Worm (Caenorhabditis elegans): Measurements from ENCODE around the gene F28G4.3.

F28G4.3 gene

ce11 chrV:16258142-16258541 is 29.4 kb downstream of the F28G4.3 start, which contains the start of gene nhr-218:
nhr-218 (plus strand) TSS chrV:16258442.
- no peak for TF ChIP-seq sdc-2 (tag; optimal IDR thresholded peaks at IDR 0.05)
- no peak for TF ChIP-seq ceh-6 (GFP tag; optimal IDR thresholded peaks at IDR 0.05)
- no peak for TF ChIP-seq T23F11.4 (GFP tag; optimal IDR thresholded peaks at IDR 0.05)
- no peak for TF ChIP-seq ztf-16 (tag; optimal IDR thresholded peaks at IDR 0.05)
- no peak for TF ChIP-seq elt-2 (tag; optimal IDR thresholded peaks at IDR 0.05)
- no peak for TF ChIP-seq madf-2 (tag; optimal IDR thresholded peaks at IDR 0.05)
- TF ChIP-seq unc-42 (tag; optimal IDR thresholded peaks at IDR 0.05): no peak
- TF ChIP-seq ttx-3 (tag; optimal IDR thresholded peaks at IDR 0.05): no peak
- no peak for TF ChIP-seq zip-5 (tag; optimal IDR thresholded peaks at IDR 0.05)
- TF ChIP-seq eyg-1 (tag; optimal IDR thresholded peaks at IDR 0.05): no peak
- TF ChIP-seq unc-86 (tag; optimal IDR thresholded peaks at IDR 0.05): no peak
- no peak for TF ChIP-seq fkh-6 (tag; optimal IDR thresholded peaks at IDR 0.05)
- no peak for TF ChIP-seq ceh-22 (tag; optimal IDR thresholded peaks at IDR 0.05)
- no peak for TF ChIP-seq mec-3 (tag; optimal IDR thresholded peaks at IDR 0.05; ENCODE audit: borderline replicate concordance)
- no peak for TF ChIP-seq syd-9 (tag; optimal IDR thresholded peaks at IDR 0.05)
- TF ChIP-seq ref-2 (tag; optimal IDR thresholded peaks at IDR 0.05): no peak
- TF ChIP-seq hlh-30 (tag; optimal IDR thresholded peaks at IDR 0.05; ENCODE audit: insufficient read depth): no peak
- no peak for TF ChIP-seq unc-3 (GFP tag; conservative IDR thresholded peaks at IDR 0.05)
- no peak for TF ChIP-seq unc-3 (tag; optimal IDR thresholded peaks at IDR 0.05)
- no peak for TF ChIP-seq sox-4 (tag; optimal IDR thresholded peaks at IDR 0.05)

DNA sequence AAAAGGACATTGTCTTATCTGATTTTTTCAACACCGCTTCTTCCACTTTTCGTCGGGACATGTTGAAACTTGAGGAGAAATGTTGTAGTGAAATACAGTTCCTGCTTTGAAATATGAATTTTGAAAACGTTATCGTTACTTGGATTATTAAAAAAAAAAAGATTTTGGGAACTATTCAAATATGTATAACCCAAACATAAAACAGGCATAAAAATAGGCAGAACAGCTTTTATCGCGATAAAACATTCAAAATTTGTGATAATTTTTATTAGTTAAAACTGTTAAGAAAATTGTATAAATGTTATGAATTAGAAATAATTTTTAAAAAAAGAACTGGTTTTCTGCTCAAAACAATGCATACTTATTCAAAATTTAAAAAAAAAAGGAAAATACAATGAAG is 31.1 kb downstream of the F28G4.3 start, which contains the start of gene bgnt-1.3:
TSS of gene bgnt-1.3 (minus strand) at position 101 of the 400 bp plus-strand sequence.
- TF ChIP-seq lin-11 (tag; optimal IDR thresholded peaks at IDR 0.05) (no peak), che-1 (tag; optimal IDR thresholded peaks at IDR 0.05) (no peak), ceh-45 (GFP tag; IDR thresholded peaks at IDR 0.05) (no peak), F13H6.1 (tag; optimal IDR thresholded peaks at IDR 0.05) (no peak), hlh-6 (tag; optimal IDR thresholded peaks at IDR 0.05) (no peak), fax-1 (tag; optimal IDR thresholded peaks at IDR 0.05) (no peak), K02D7.2 (tag; optimal IDR thresholded peaks at IDR 0.05) (no peak), ceh-22 (tag; optimal IDR thresholded peaks at IDR 0.05) (no peak), rnt-1 (tag; optimal IDR thresholded peaks at IDR 0.05) (no peak), ceh-19 (GFP tag; optimal IDR thresholded peaks at IDR 0.05) (no peak), ref-2 (tag; optimal IDR thresholded peaks at IDR 0.05) (no peak), ceh-9 (tag; optimal IDR thresholded peaks at IDR 0.05) (no peak), ceh-6 (GFP tag; optimal IDR thresholded peaks at IDR 0.05) (no peak), zip-5 (tag; optimal IDR thresholded peaks at IDR 0.05) (no peak), madf-2 (tag; optimal IDR thresholded peaks at IDR 0.05) (no peak), ttx-3 (tag; optimal IDR thresholded peaks at IDR 0.05) (no peak), mec-3 (tag; optimal IDR thresholded peaks at IDR 0.05; ENCODE audit: borderline replicate concordance) (no peak), pros-1 (tag; optimal IDR thresholded peaks at IDR 0.05) (no peak), C08G9.2 (tag; optimal IDR thresholded peaks at IDR 0.05) (no peak)

DNA sequence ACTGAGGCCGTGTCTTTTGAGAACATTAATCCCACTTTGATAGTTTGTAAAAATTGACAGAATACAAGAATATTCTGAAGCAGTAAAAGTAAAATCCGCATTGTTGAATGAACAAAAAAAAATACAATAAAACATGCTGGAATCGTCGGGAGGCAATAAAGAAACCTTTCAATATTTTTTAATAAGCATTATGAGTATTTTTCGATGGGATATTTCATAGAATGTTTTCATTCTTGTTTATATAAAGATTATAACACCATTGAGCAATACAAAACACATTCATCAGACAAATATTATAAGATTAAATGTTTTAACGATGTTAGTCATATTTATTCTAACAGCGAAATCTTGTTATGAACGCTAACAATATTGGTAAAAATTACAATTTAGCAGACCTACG is 33.8 kb downstream of the F28G4.3 start, which contains the start of gene gcy-20:
TSS of gene gcy-20 (minus strand) at position 101 of the 400 bp plus-strand sequence.
- TF ChIP-seq C38D4.7 (GFP tag; optimal IDR thresholded peaks at IDR 0.05) (no peak), K02D7.2 (tag; optimal IDR thresholded peaks at IDR 0.05) (no peak), ama-1 (optimal IDR thresholded peaks at IDR 0.05) (no peak), zip-5 (tag; optimal IDR thresholded peaks at IDR 0.05) (no peak), dmd-4 (tag; optimal IDR thresholded peaks at IDR 0.05; ENCODE audit: borderline replicate concordance) (no peak), madf-2 (tag; optimal IDR thresholded peaks at IDR 0.05) (no peak), fkh-10 (GFP tag; optimal IDR thresholded peaks at IDR 0.05) (no peak), ceh-45 (GFP tag; IDR thresholded peaks at IDR 0.05) (no peak), pqm-1 (tag; optimal IDR thresholded peaks at IDR 0.05) (no peak), rnt-1 (tag; optimal IDR thresholded peaks at IDR 0.05) (no peak), ets-4 (tag; optimal IDR thresholded peaks at IDR 0.05) (no peak)
